Worm (Caenorhabditis elegans) whole organism, L1 larva: ENCODE data around the gene tre-4.

Source experiments
- C04F5.9 ChIP-seq: sonication (generic microtip); optimal IDR thresholded peaks from 2 replicates; lab custom pipeline; 2016; ENCODE audit warnings: missing genetic modification characterization, missing compliant biosample characterization
- C16A3.4 ChIP-seq: fragments of 150-350 bp; optimal IDR thresholded peaks from 2 replicates; lab custom pipeline; 2014; ENCODE audit warnings: missing biosample characterization, missing genetic modification characterization
- C34B4.2 ChIP-seq: sonication (generic microtip); optimal IDR thresholded peaks from 2 replicates; lab custom pipeline; 2017; ENCODE audit warnings: mild to moderate bottlenecking, missing genetic modification characterization, missing compliant biosample characterization
- Y116A8C.19 ChIP-seq: sonication (generic microtip); optimal IDR thresholded peaks from 2 replicates; lab custom pipeline; 2016; ENCODE audit warnings: missing compliant biosample characterization, missing genetic modification characterization, borderline replicate concordance
- aha-1 ChIP-seq: fragments of 150-350 bp; optimal IDR thresholded peaks from 2 replicates; lab custom pipeline; 2014; ENCODE audit warnings: missing biosample characterization, missing genetic modification characterization
- aly-2 ChIP-seq: fragments of 150-350 bp; optimal IDR thresholded peaks from 2 replicates; lab custom pipeline; 2014; ENCODE audit warnings: missing biosample characterization, missing genetic modification characterization
- ama-1 ChIP-seq: fragments of 150-350 bp; optimal IDR thresholded peaks from 2 replicates; lab custom pipeline; 2014
- blmp-1 ChIP-seq: fragments of 150-350 bp; optimal IDR thresholded peaks from 2 replicates; lab custom pipeline; 2014; ENCODE audit warnings: missing biosample characterization, missing genetic modification characterization
- ceh-8 ChIP-seq: fragments of 200-800 bp; sonication (Bioruptor generic); optimal IDR thresholded peaks from 2 replicates; lab custom pipeline; 2018; ENCODE audit warnings: mild to moderate bottlenecking, missing genetic modification characterization, moderate library complexity, missing compliant biosample characterization
- ceh-82 ChIP-seq, 3 experiments: fragments of 150-350 bp in 1 of 3; sonication (generic microtip) in 2 of 3; optimal IDR thresholded peaks; 2 replicates each; lab custom pipeline; 2014 to 2017; ENCODE audit warnings: missing biosample characterization in 3 of 3, missing genetic modification characterization in 3 of 3
- ceh-90 ChIP-seq: sonication (generic microtip); optimal IDR thresholded peaks from 2 replicates; lab custom pipeline; 2016; ENCODE audit warnings: missing genetic modification characterization, missing compliant biosample characterization
- dpl-1 ChIP-seq, 3 experiments: fragments of 150-350 bp in 2 of 3; sonication (generic microtip) in 1 of 3; optimal IDR thresholded peaks; 2 replicates each; lab custom pipeline; 2014 to 2017; ENCODE audit warnings: missing biosample characterization in 3 of 3, missing genetic modification characterization in 3 of 3, missing genetic modification reagents in 3 of 3
- dsc-1 ChIP-seq: sonication (generic microtip); optimal IDR thresholded peaks from 2 replicates; lab custom pipeline; 2016; ENCODE audit warnings: mild to moderate bottlenecking, missing genetic modification characterization, missing compliant biosample characterization
- efl-1 ChIP-seq, 4 experiments: fragments of 150-350 bp; optimal IDR thresholded peaks in 3 of 4; peaks in 1 of 4; 1 replicate in 1 of 4; 2 replicates in 3 of 4; lab custom pipeline; 2014; ENCODE audit warnings: missing biosample characterization in 2 of 4, missing genetic modification characterization in 2 of 4, missing genetic modification reagents in 2 of 4
- efl-3 ChIP-seq: fragments of 200-800 bp; sonication (Bioruptor generic); optimal IDR thresholded peaks from 2 replicates; lab custom pipeline; 2018; ENCODE audit warnings: mild to moderate bottlenecking, missing genetic modification characterization, missing compliant biosample characterization
- egl-13 ChIP-seq: sonication (generic microtip); optimal IDR thresholded peaks from 2 replicates; lab custom pipeline; 2016; ENCODE audit warnings: missing genotype, missing genetic modification reagents, missing genetic modification characterization, missing compliant biosample characterization
- egl-27 ChIP-seq, 2 experiments: fragments of 150-350 bp in 1 of 2; sonication (generic microtip); optimal IDR thresholded peaks; 3 replicates each; lab custom pipeline; 2017 to 2018; ENCODE audit warnings: missing biosample characterization in 2 of 2, missing genetic modification characterization in 2 of 2, missing genetic modification reagents in 2 of 2
- ets-5 ChIP-seq: fragments of 200-800 bp; sonication (Bioruptor generic); IDR thresholded peaks from 2 replicates; pipeline ENCODE4 v1.3.6; 2022; ENCODE audit warnings: missing genetic modification characterization, missing compliant biosample characterization
- fkh-10 ChIP-seq: sonication (generic microtip); optimal IDR thresholded peaks from 2 replicates; lab custom pipeline; 2017; ENCODE audit warnings: missing biosample characterization, missing genetic modification reagents, missing genetic modification characterization
- fkh-4 ChIP-seq: sonication (generic microtip); optimal IDR thresholded peaks from 2 replicates; lab custom pipeline; 2016; ENCODE audit warnings: missing compliant biosample characterization, missing genetic modification characterization, borderline replicate concordance
- grh-1 ChIP-seq: fragments of 200-800 bp; sonication (Bioruptor generic); IDR thresholded peaks from 2 replicates; pipeline ENCODE4 v1.3.6; 2022; ENCODE audit warnings: missing genetic modification reagents, missing genetic modification characterization, missing compliant biosample characterization
- hlh-4 ChIP-seq: sonication (generic microtip); optimal IDR thresholded peaks from 2 replicates; lab custom pipeline; 2016; ENCODE audit warnings: mild to moderate bottlenecking, missing genetic modification characterization, missing compliant biosample characterization
- hpl-2 ChIP-seq: fragments of 150-350 bp; optimal IDR thresholded peaks from 2 replicates; lab custom pipeline; 2014; ENCODE audit warnings: missing biosample characterization, missing genetic modification reagents, missing genetic modification characterization
- isw-1 ChIP-seq: fragments of 200-800 bp; sonication (Bioruptor generic); IDR thresholded peaks from 2 replicates; pipeline ENCODE4 v1.3.6; 2022; ENCODE audit warnings: missing genetic modification characterization, missing compliant biosample characterization
- jun-1 ChIP-seq: fragments of 150-350 bp; optimal IDR thresholded peaks from 2 replicates; lab custom pipeline; 2014; ENCODE audit warnings: missing biosample characterization, missing genetic modification reagents, missing genetic modification characterization
- lin-13 ChIP-seq: fragments of 150-350 bp; optimal IDR thresholded peaks from 2 replicates; lab custom pipeline; 2014; ENCODE audit warnings: missing biosample characterization, missing genetic modification reagents, missing genetic modification characterization
- lin-14 ChIP-seq: fragments of 200-800 bp; sonication (Bioruptor generic); optimal IDR thresholded peaks from 2 replicates; lab custom pipeline; 2018; ENCODE audit warnings: mild to moderate bottlenecking, missing genetic modification characterization, moderate library complexity, missing compliant biosample characterization
- lin-15B ChIP-seq: fragments of 150-350 bp; sonication (generic microtip); optimal IDR thresholded peaks from 3 replicates; lab custom pipeline; 2014; ENCODE audit warnings: missing biosample characterization, missing genetic modification characterization
- lin-35 ChIP-seq, 2 experiments: fragments of 150-350 bp; optimal IDR thresholded peaks; 2 replicates each; lab custom pipeline; 2014; ENCODE audit warnings: missing biosample characterization in 2 of 2, missing genetic modification characterization in 2 of 2, missing genetic modification reagents in 2 of 2
- lir-3 ChIP-seq: sonication (generic microtip); optimal IDR thresholded peaks from 2 replicates; lab custom pipeline; 2016; ENCODE audit warnings: mild to moderate bottlenecking, missing genetic modification characterization, moderate library complexity, missing compliant biosample characterization; ENCODE audit not compliant: poor library complexity
- lsy-2 ChIP-seq, 2 experiments: fragments of 150-350 bp; optimal IDR thresholded peaks; 2 replicates each; lab custom pipeline; 2014; ENCODE audit warnings: missing biosample characterization in 2 of 2, missing genetic modification characterization in 2 of 2
- mab-9 ChIP-seq: fragments of 200-800 bp; sonication (Bioruptor generic); IDR thresholded peaks from 2 replicates; pipeline ENCODE4 v1.3.6; 2022; ENCODE audit warnings: missing genetic modification reagents, missing genetic modification characterization, missing compliant biosample characterization
- nhr-19 ChIP-seq: fragments of 200-800 bp; sonication (Bioruptor generic); conservative IDR thresholded peaks from 2 replicates; pipeline ENCODE4 v1.3.6; 2022; ENCODE audit warnings: missing genetic modification characterization, missing compliant biosample characterization
- nhr-237 ChIP-seq: fragments of 150-350 bp; optimal IDR thresholded peaks from 2 replicates; lab custom pipeline; 2014; ENCODE audit warnings: missing biosample characterization, missing genetic modification characterization
- nhr-47 ChIP-seq: sonication (generic microtip); optimal IDR thresholded peaks from 2 replicates; lab custom pipeline; 2016; ENCODE audit warnings: mild to moderate bottlenecking, missing genetic modification characterization, moderate library complexity, missing compliant biosample characterization
- nhr-71 ChIP-seq: sonication (generic microtip); optimal IDR thresholded peaks from 2 replicates; lab custom pipeline; 2016; ENCODE audit warnings: mild to moderate bottlenecking, missing genetic modification characterization, moderate library complexity, missing compliant biosample characterization
- nhr-85 ChIP-seq: sonication (generic microtip); peaks from one replicate; lab custom pipeline; 2016; ENCODE audit warnings: missing genetic modification characterization, inconsistent platforms, missing compliant biosample characterization
- nhr-90 ChIP-seq: sonication (generic microtip); optimal IDR thresholded peaks from 2 replicates; lab custom pipeline; 2016; ENCODE audit warnings: mild to moderate bottlenecking, missing genetic modification characterization, missing compliant biosample characterization; ENCODE audit not compliant: poor library complexity
- pax-3 ChIP-seq: fragments of 200-800 bp; sonication (Bioruptor generic); optimal IDR thresholded peaks from 2 replicates; lab custom pipeline; 2018; ENCODE audit warnings: mild to moderate bottlenecking, missing genetic modification characterization, moderate library complexity, missing compliant biosample characterization
- pqm-1 ChIP-seq: sonication (generic microtip); optimal IDR thresholded peaks from 3 replicates; lab custom pipeline; 2017; ENCODE audit warnings: missing biosample characterization, missing genetic modification characterization
- rnt-1 ChIP-seq: sonication (generic microtip); optimal IDR thresholded peaks from 2 replicates; lab custom pipeline; 2016; ENCODE audit warnings: mild to moderate bottlenecking, missing genetic modification characterization, moderate library complexity, missing compliant biosample characterization
- snpc-4 ChIP-seq: fragments of 150-350 bp; optimal IDR thresholded peaks from 2 replicates; lab custom pipeline; 2014; ENCODE audit warnings: missing biosample characterization, missing genetic modification characterization
- sox-4 ChIP-seq: sonication (generic microtip); optimal IDR thresholded peaks from 2 replicates; lab custom pipeline; 2016; ENCODE audit warnings: missing genetic modification characterization, missing compliant biosample characterization
- sptf-1 ChIP-seq: fragments of 150-350 bp; optimal IDR thresholded peaks from 2 replicates; lab custom pipeline; 2014; ENCODE audit warnings: missing biosample characterization, missing genetic modification characterization
- sup-37 ChIP-seq: fragments of 200-800 bp; sonication (Bioruptor generic); optimal IDR thresholded peaks from 2 replicates; lab custom pipeline; 2018; ENCODE audit warnings: mild to moderate bottlenecking, missing genetic modification characterization, missing compliant biosample characterization
- swsn-7 ChIP-seq: sonication (generic microtip); optimal IDR thresholded peaks from 2 replicates; lab custom pipeline; 2016; ENCODE audit warnings: missing genetic modification characterization, missing compliant biosample characterization
- unc-30 ChIP-seq: sonication (generic microtip); optimal IDR thresholded peaks from 2 replicates; lab custom pipeline; 2017; ENCODE audit warnings: missing biosample characterization, missing genetic modification characterization
- unc-98 ChIP-seq: fragments of 200-800 bp; sonication (Bioruptor generic); IDR thresholded peaks from 2 replicates; pipeline ENCODE4 v1.3.6; 2022; ENCODE audit warnings: missing genetic modification characterization, missing compliant biosample characterization
- vab-15 ChIP-seq: sonication (generic microtip); optimal IDR thresholded peaks from 2 replicates; lab custom pipeline; 2017; ENCODE audit warnings: missing genotype, mild to moderate bottlenecking, missing genetic modification characterization, missing compliant biosample characterization
- xbp-1 ChIP-seq: sonication (generic microtip); optimal IDR thresholded peaks from 2 replicates; lab custom pipeline; 2016; ENCODE audit warnings: missing genetic modification characterization, missing compliant biosample characterization
- zag-1 ChIP-seq: fragments of 150-350 bp; optimal IDR thresholded peaks from 2 replicates; lab custom pipeline; 2014; ENCODE audit warnings: missing biosample characterization, missing genetic modification characterization
- ztf-11 ChIP-seq, 2 experiments: sonication (generic microtip); optimal IDR thresholded peaks; 2 replicates each; lab custom pipeline; 2016 to 2017; ENCODE audit warnings: missing genetic modification characterization in 2 of 2, missing biosample characterization in 1 of 2, missing compliant biosample characterization in 1 of 2

The tre-4 gene

DNA sequence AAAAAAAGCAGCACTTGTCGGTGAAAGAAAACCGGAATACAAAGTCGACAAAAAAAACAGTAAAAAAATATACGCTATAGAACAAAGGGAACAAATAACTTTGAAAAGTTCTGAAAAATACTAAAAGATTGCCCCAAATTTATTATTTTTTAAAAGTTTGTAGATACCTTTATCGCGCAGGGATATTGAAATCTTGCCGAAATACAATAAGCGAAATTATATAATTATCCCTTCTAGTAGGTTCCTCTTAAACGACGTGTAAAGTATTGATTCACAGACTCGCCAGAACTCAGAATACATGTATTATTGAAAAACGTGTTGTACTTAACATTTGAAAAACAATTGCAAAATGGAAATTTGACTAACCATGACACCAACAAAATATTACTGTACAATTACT lies 42.4 kb downstream of the tre-4 start:
- TF ChIP-seq egl-13, result peak; percentile 84
- peak; percentile 44 to 83 for TF ChIP-seq lin-35 (GFP tag; optimal IDR thresholded peaks at IDR 0.05; lab: Kevin White, UChicago)
- TF ChIP-seq C34B4.2 (tag; lab: Kevin White, UChicago), result no peak
- TF ChIP-seq pax-3 (tag; lab: Kevin White, UChicago), result peak; percentile 63
- peak; percentile 93 for TF ChIP-seq jun-1
- peak; percentile 88 for TF ChIP-seq aly-2
- no peak for TF ChIP-seq ama-1 (lab: Kevin White, UChicago)
- TF ChIP-seq vab-15 (tag; lab: Kevin White, UChicago), result no peak
- peak; percentile 68 to 69 for TF ChIP-seq efl-1 (optimal IDR thresholded peaks at IDR 0.05; lab: Kevin White, UChicago)
- TF ChIP-seq efl-1 (GFP tag; optimal IDR thresholded peaks at IDR 0.05 in 1 of 2; lab: Kevin White, UChicago), result peak; percentile 16 to 92
- peak; percentile 77 for TF ChIP-seq lin-13 (GFP tag; lab: Kevin White, UChicago)
- peak; percentile 38 to 46 (median 40) for TF ChIP-seq dpl-1 (GFP tag; optimal IDR thresholded peaks at IDR 0.05; lab: Kevin White, UChicago)
- TF ChIP-seq Y116A8C.19, result no peak
- TF ChIP-seq snpc-4 (tag; lab: Kevin White, UChicago), result peak; percentile 81
- peak; percentile 72 for TF ChIP-seq fkh-4
- peak; percentile 88 for TF ChIP-seq lin-14 (GFP tag; lab: Kevin White, UChicago)
- TF ChIP-seq C16A3.4, result peak; percentile 97
- TF ChIP-seq nhr-90 (tag; lab: Kevin White, UChicago), result peak; percentile 95
- TF ChIP-seq nhr-85 (tag; lab: Kevin White, UChicago), result peak; percentile 93
- peak; percentile 24 for TF ChIP-seq rnt-1 (tag; lab: Kevin White, UChicago)
- peak; percentile 63 for TF ChIP-seq efl-3 (GFP tag; lab: Kevin White, UChicago)
- TF ChIP-seq zag-1 (tag; lab: Kevin White, UChicago), result peak; percentile 59
- no peak for TF ChIP-seq unc-30 (tag; lab: Kevin White, UChicago)
- peak; percentile 89 for TF ChIP-seq xbp-1 (tag; lab: Kevin White, UChicago)
- peak; percentile 97 for TF ChIP-seq ceh-8 (GFP tag; lab: Kevin White, UChicago)
- TF ChIP-seq lin-15B (tag; lab: Kevin White, UChicago), result peak; percentile 30
- peak; percentile 89 for TF ChIP-seq swsn-7 (tag; lab: Kevin White, UChicago)
- TF ChIP-seq egl-27 (tag; optimal IDR thresholded peaks at IDR 0.05; lab: Kevin White, UChicago), result peak; percentile 12
- TF ChIP-seq mab-9, result peak; percentile 83
- TF ChIP-seq hpl-2, result peak; percentile 93
- peak; percentile 97 for TF ChIP-seq sox-4 (tag; lab: Kevin White, UChicago)
- TF ChIP-seq blmp-1 (tag; lab: Kevin White, UChicago), result peak; percentile 27
- peak; percentile 97 for TF ChIP-seq nhr-47 (tag; lab: Kevin White, UChicago)
- peak; percentile 79 for TF ChIP-seq pqm-1 (tag; lab: Kevin White, UChicago)
- peak; percentile 64 for TF ChIP-seq isw-1 (GFP tag; lab: Robert Waterston, UW)
- peak; percentile 98 for TF ChIP-seq dsc-1 (tag; lab: Kevin White, UChicago)
- TF ChIP-seq sup-37 (GFP tag; lab: Kevin White, UChicago), result peak; percentile 35
- no peak for TF ChIP-seq sptf-1 (tag; lab: Kevin White, UChicago)
- TF ChIP-seq hlh-4 (tag; lab: Kevin White, UChicago), result no peak
- TF ChIP-seq aha-1 (tag; lab: Kevin White, UChicago), result no peak
- TF ChIP-seq ceh-90 (tag; lab: Kevin White, UChicago), result no peak
- TF ChIP-seq grh-1 (GFP tag; lab: Robert Waterston, UW), result peak; percentile 85
- TF ChIP-seq nhr-19 (GFP tag; lab: Robert Waterston, UW), result peak; percentile 94
- TF ChIP-seq nhr-237 (tag; lab: Kevin White, UChicago), result peak; percentile 79
- TF ChIP-seq fkh-10 (GFP tag; lab: Kevin White, UChicago), result peak; percentile 95
- TF ChIP-seq nhr-71 (tag; lab: Kevin White, UChicago), result peak; percentile 93
- TF ChIP-seq ets-5 (GFP tag; lab: Robert Waterston, UW), result no peak
- TF ChIP-seq ceh-82 (tag; optimal IDR thresholded peaks at IDR 0.05; lab: Kevin White, UChicago), result peak; percentile 90 to 96 (median 94)
- TF ChIP-seq ztf-11 (tag; optimal IDR thresholded peaks at IDR 0.05; lab: Kevin White, UChicago), result peak; percentile 47 to 69
- TF ChIP-seq lsy-2 (tag; optimal IDR thresholded peaks at IDR 0.05; lab: Kevin White, UChicago), result peak; percentile 88
- peak; percentile 81 for TF ChIP-seq lir-3 (tag; lab: Kevin White, UChicago)
- TF ChIP-seq C04F5.9 (tag; lab: Kevin White, UChicago), result peak; percentile 32
- TF ChIP-seq unc-98, result 0 out of 2 replicates have a peak, but pooled peaks have one; percentile 51
